Worm (Caenorhabditis elegans) whole organism, L4 larva: ENCODE data around the gene ZC116.5.

Experiments
- Y105C5A.15 ChIP-seq: fragments of 200-800 bp; sonication (Bioruptor generic); IDR thresholded peaks from 2 replicates; pipeline ENCODE4 v1.3.6; 2022; ENCODE audit warnings: missing genetic modification characterization, missing compliant biosample characterization
- ZK546.5 ChIP-seq, 2 experiments: sonication (generic microtip); optimal IDR thresholded peaks; 2 replicates each; lab custom pipeline; 2017; ENCODE audit warnings: missing biosample characterization in 2 of 2, missing genetic modification characterization in 2 of 2
- ceh-20 ChIP-seq: fragments of 200-800 bp; sonication (Bioruptor generic); IDR thresholded peaks from 2 replicates; pipeline ENCODE4 v1.3.6; 2022; ENCODE audit warnings: missing genetic modification reagents, missing genetic modification characterization, missing compliant biosample characterization
- lin-13 ChIP-seq: fragments of 150-350 bp; optimal IDR thresholded peaks from 2 replicates; lab custom pipeline; 2014; ENCODE audit warnings: missing biosample characterization, missing genetic modification reagents, missing genetic modification characterization
- nhr-237 ChIP-seq: sonication (generic microtip); optimal IDR thresholded peaks from 2 replicates; lab custom pipeline; 2017; ENCODE audit warnings: missing biosample characterization, missing genetic modification characterization
- nhr-25 ChIP-seq: sonication (generic microtip); optimal IDR thresholded peaks from 2 replicates; lab custom pipeline; 2017; ENCODE audit warnings: missing genetic modification characterization, mild to moderate bottlenecking, missing compliant biosample characterization, antibody characterized with exemption, moderate library complexity, borderline replicate concordance; ENCODE audit not compliant: insufficient read depth
- unc-62 ChIP-seq, 3 experiments: fragments of 150-350 bp in 1 of 3; sonication (generic microtip); optimal IDR thresholded peaks in 2 of 3; peaks in 1 of 3; 1 replicate in 1 of 3; 2 replicates in 2 of 3; lab custom pipeline; 2014 to 2017; ENCODE audit warnings: missing biosample characterization in 3 of 3, missing genetic modification characterization in 3 of 3, missing genetic modification reagents in 3 of 3, missing genotype in 1 of 3
- ztf-7 ChIP-seq: fragments of 150-350 bp; optimal IDR thresholded peaks from 2 replicates; lab custom pipeline; 2014; ENCODE audit warnings: missing biosample characterization, missing genetic modification characterization

- no peak for TF ChIP-seq ztf-7 (tag; lab: Kevin White, UChicago)
- TF ChIP-seq nhr-25 (tag; lab: Kevin White, UChicago): no peak
- TF ChIP-seq unc-62 (GFP tag; optimal IDR thresholded peaks at IDR 0.05 in 1 of 2; lab: Kevin White, UChicago): no peak
- no peak for TF ChIP-seq unc-62 (tag; optimal IDR thresholded peaks at IDR 0.05; lab: Kevin White, UChicago)
- TF ChIP-seq nhr-237 (tag; lab: Kevin White, UChicago): no peak
- TF ChIP-seq lin-13: no peak
- no peak for TF ChIP-seq ZK546.5 (tag; optimal IDR thresholded peaks at IDR 0.05; lab: Kevin White, UChicago)
- no peak for TF ChIP-seq Y105C5A.15 (GFP tag; lab: Robert Waterston, UW)
- TF ChIP-seq ceh-20 (GFP tag; lab: Robert Waterston, UW): no peak
Measured at ce11 chrV:12634050-12634449, 25.3 kb upstream of the ZC116.5 start.
